Worm (Caenorhabditis elegans) whole organism, late embryonic: ENCODE results near the gene srd-21.

Experiments used
- C38D4.7 ChIP-seq: fragments of 200-800 bp; sonication (Bioruptor generic); optimal IDR thresholded peaks from 2 replicates; lab custom pipeline; 2018; ENCODE audit warnings: mild to moderate bottlenecking, missing genetic modification characterization, moderate library complexity, missing compliant biosample characterization
- F13H6.1 ChIP-seq: sonication (generic microtip); optimal IDR thresholded peaks from 2 replicates; lab custom pipeline; 2016; ENCODE audit warnings: missing genetic modification characterization, missing compliant biosample characterization
- K09A11.1 ChIP-seq: sonication (generic microtip); optimal IDR thresholded peaks from 2 replicates; lab custom pipeline; 2017; ENCODE audit warnings: antibody characterized with exemption, mild to moderate bottlenecking, missing genetic modification characterization, missing compliant biosample characterization; ENCODE audit not compliant: insufficient read depth
- Y22D7AL.16 ChIP-seq: sonication (generic microtip); optimal IDR thresholded peaks from 2 replicates; lab custom pipeline; 2016; ENCODE audit warnings: missing genetic modification characterization, missing compliant biosample characterization
- ceh-14 ChIP-seq: sonication (generic microtip); optimal IDR thresholded peaks from 2 replicates; lab custom pipeline; 2016; ENCODE audit warnings: missing genotype, missing genetic modification characterization, missing compliant biosample characterization
- ceh-30 ChIP-seq: fragments of 150-350 bp; optimal IDR thresholded peaks from 2 replicates; lab custom pipeline; 2014; ENCODE audit warnings: missing biosample characterization, missing genetic modification characterization
- ceh-34 ChIP-seq: sonication (generic microtip); optimal IDR thresholded peaks from 2 replicates; lab custom pipeline; 2016; ENCODE audit warnings: mild to moderate bottlenecking, missing genetic modification characterization, missing compliant biosample characterization
- ceh-6 ChIP-seq: fragments of 200-800 bp; sonication (Bioruptor generic); optimal IDR thresholded peaks from 2 replicates; lab custom pipeline; 2018; ENCODE audit warnings: mild to moderate bottlenecking, missing genetic modification characterization, missing compliant biosample characterization
- dve-1 ChIP-seq: sonication (generic microtip); optimal IDR thresholded peaks from 2 replicates; lab custom pipeline; 2017; ENCODE audit warnings: antibody characterized with exemption, mild to moderate bottlenecking, missing genetic modification characterization, missing compliant biosample characterization
- elt-2 ChIP-seq: sonication (generic microtip); optimal IDR thresholded peaks from 2 replicates; lab custom pipeline; 2016; ENCODE audit warnings: missing genetic modification reagents, missing genetic modification characterization, missing compliant biosample characterization
- fax-1 ChIP-seq: sonication (generic microtip); optimal IDR thresholded peaks from 2 replicates; lab custom pipeline; 2016; ENCODE audit warnings: missing genotype, missing genetic modification characterization, missing compliant biosample characterization
- fkh-10 ChIP-seq: fragments of 150-350 bp; optimal IDR thresholded peaks from 2 replicates; lab custom pipeline; 2014; ENCODE audit warnings: missing biosample characterization, missing genetic modification reagents, missing genetic modification characterization
- fkh-6 ChIP-seq: sonication (generic microtip); optimal IDR thresholded peaks from 2 replicates; lab custom pipeline; 2016; ENCODE audit warnings: missing genetic modification characterization, missing compliant biosample characterization
- hlh-15 ChIP-seq: sonication (generic microtip); optimal IDR thresholded peaks from 2 replicates; lab custom pipeline; 2016; ENCODE audit warnings: missing genetic modification characterization, missing compliant biosample characterization
- hlh-6 ChIP-seq: sonication (generic microtip); optimal IDR thresholded peaks from 2 replicates; lab custom pipeline; 2016; ENCODE audit warnings: missing genotype, missing genetic modification characterization, missing compliant biosample characterization
- hlh-8 ChIP-seq: sonication (generic microtip); optimal IDR thresholded peaks from 2 replicates; lab custom pipeline; 2016; ENCODE audit warnings: missing genotype, missing genetic modification characterization, missing compliant biosample characterization
- mec-3 ChIP-seq: sonication (generic microtip); optimal IDR thresholded peaks from 2 replicates; lab custom pipeline; 2016; ENCODE audit warnings: borderline replicate concordance, missing genetic modification characterization, missing compliant biosample characterization
- pat-9 ChIP-seq: fragments of 200-800 bp; sonication (Bioruptor generic); optimal IDR thresholded peaks from 2 replicates; lab custom pipeline; 2018; ENCODE audit warnings: mild to moderate bottlenecking, missing genetic modification characterization, moderate library complexity, missing compliant biosample characterization
- pha-2 ChIP-seq: sonication (generic microtip); optimal IDR thresholded peaks from 2 replicates; lab custom pipeline; 2017; ENCODE audit warnings: mild to moderate bottlenecking, missing genetic modification characterization, missing compliant biosample characterization
- pros-1 ChIP-seq: fragments of 150-350 bp; optimal IDR thresholded peaks from 2 replicates; lab custom pipeline; 2014; ENCODE audit warnings: missing biosample characterization, missing genetic modification reagents, missing genetic modification characterization
- sox-4 ChIP-seq: sonication (generic microtip); optimal IDR thresholded peaks from 2 replicates; lab custom pipeline; 2017; ENCODE audit warnings: mild to moderate bottlenecking, missing genetic modification characterization, inconsistent platforms, missing compliant biosample characterization
- tbx-2 ChIP-seq: sonication (generic microtip); optimal IDR thresholded peaks from 2 replicates; lab custom pipeline; 2016; ENCODE audit warnings: missing genetic modification characterization, missing compliant biosample characterization
- tbx-7 ChIP-seq: sonication (generic microtip); optimal IDR thresholded peaks from 2 replicates; lab custom pipeline; 2016; ENCODE audit warnings: missing genotype, missing genetic modification characterization, missing compliant biosample characterization
- unc-3 ChIP-seq, 2 experiments: fragments of 200-800 bp in 1 of 2; sonication (Bioruptor generic) in 1 of 2; sonication (generic microtip) in 1 of 2; conservative IDR thresholded peaks in 1 of 2; optimal IDR thresholded peaks in 1 of 2; 2 replicates each; pipeline versions ENCODE4 v1.3.6 to Lab custom; 2016 to 2022; ENCODE audit warnings: missing compliant biosample characterization in 2 of 2, missing genetic modification characterization in 2 of 2, missing genetic modification reagents in 1 of 2
- unc-42 ChIP-seq: sonication (generic microtip); optimal IDR thresholded peaks from 2 replicates; lab custom pipeline; 2016; ENCODE audit warnings: missing genotype, missing genetic modification characterization, missing compliant biosample characterization
- unc-55 ChIP-seq: sonication (generic microtip); optimal IDR thresholded peaks from 2 replicates; lab custom pipeline; 2017; ENCODE audit warnings: missing biosample characterization, missing genetic modification reagents, missing genetic modification characterization

The srd-21 gene

DNA sequence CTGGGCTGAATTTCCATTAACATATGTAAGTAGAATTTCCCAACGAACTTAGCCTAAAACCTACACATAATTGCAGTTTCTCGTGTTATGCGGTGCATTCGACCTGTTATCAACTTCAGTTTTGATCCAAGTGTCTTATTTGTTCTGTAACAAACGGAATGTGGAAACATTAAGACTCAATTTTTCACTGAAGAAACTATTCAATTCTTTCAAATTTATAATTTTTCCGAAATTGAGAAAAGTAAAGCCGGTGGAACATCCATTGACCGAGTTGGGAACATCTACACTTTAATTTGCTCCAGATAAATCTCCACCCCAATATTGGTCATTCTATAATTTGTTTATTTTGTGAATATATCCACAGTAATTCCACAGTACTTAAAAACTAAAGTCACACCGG, 44.7 kb downstream of the srd-21 start:
- TF ChIP-seq F13H6.1 = no peak
- TF ChIP-seq Y22D7AL.16 = no peak
- no peak for TF ChIP-seq tbx-7 (tag; lab: Kevin White, UChicago)
- TF ChIP-seq elt-2 (tag; lab: Kevin White, UChicago) = no peak
- TF ChIP-seq ceh-14 = no peak
- TF ChIP-seq pat-9 (tag; lab: Kevin White, UChicago) = no peak
- no peak for TF ChIP-seq unc-55 (GFP tag; lab: Kevin White, UChicago)
- TF ChIP-seq unc-3 (GFP tag; conservative IDR thresholded peaks at IDR 0.05; lab: Robert Waterston, UW) = no peak
- TF ChIP-seq unc-3 (tag; optimal IDR thresholded peaks at IDR 0.05; lab: Kevin White, UChicago) = no peak
- TF ChIP-seq ceh-30 (tag; lab: Kevin White, UChicago) = no peak
- TF ChIP-seq dve-1 (tag; lab: Kevin White, UChicago) = no peak
- TF ChIP-seq ceh-34 (tag; lab: Kevin White, UChicago) = no peak

DNA sequence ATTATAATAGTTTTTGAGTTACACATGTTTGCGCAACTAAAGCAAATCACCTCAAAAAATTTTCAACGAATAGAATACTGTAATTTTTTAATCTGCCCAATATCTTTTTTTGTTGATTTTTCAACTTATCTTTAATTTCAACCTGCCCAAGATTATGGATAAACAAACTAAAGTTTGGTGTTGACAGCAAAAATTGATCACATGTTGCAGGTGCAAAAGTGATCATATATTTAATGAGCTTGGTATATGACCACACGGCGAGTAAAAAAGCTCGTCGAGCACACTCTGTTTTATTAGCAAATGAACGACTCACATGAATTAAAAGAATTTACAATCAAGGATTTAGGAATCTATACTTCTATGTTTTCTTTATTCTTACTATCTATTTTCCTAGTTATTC, 45.9 kb downstream of the srd-21 start, which contains the start of gene srz-1:
Gene srz-1, plus strand, starts transcription at position 301 of the 400 bp plus-strand sequence.
- no peak for TF ChIP-seq pat-9 (tag; lab: Kevin White, UChicago)

DNA sequence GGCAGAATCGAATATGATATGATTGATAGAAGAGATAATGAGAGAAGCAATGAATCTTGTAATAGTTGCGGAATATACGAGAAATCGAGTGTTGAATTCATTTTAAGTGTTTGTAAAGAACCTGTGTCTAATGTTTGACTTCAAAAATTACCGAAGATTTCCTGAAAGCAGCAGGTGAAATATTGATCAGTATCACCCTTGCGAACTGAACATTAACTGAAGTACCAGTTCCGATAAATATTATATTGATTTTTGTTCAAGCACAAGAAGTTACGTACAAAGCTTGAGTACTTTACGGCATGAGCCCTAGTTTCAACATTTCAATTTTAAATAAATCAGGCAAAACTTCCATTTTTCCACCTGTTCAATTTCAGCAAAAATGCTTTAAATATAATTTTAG, 49.5 kb downstream of the srd-21 start, which contains the start of gene srz-103:
Gene srz-103, minus strand, starts transcription at position 101 of the 400 bp plus-strand sequence.
- TF ChIP-seq C38D4.7 (GFP tag; lab: Kevin White, UChicago) = no peak
- no peak for TF ChIP-seq fkh-10 (GFP tag; lab: Kevin White, UChicago)
- no peak for TF ChIP-seq unc-42 (tag; lab: Kevin White, UChicago)
- no peak for TF ChIP-seq hlh-8 (tag; lab: Kevin White, UChicago)
- no peak for TF ChIP-seq K09A11.1
- no peak for TF ChIP-seq hlh-6 (tag; lab: Kevin White, UChicago)
- TF ChIP-seq mec-3 (tag; lab: Kevin White, UChicago) = no peak
- TF ChIP-seq fax-1 (tag; lab: Kevin White, UChicago) = no peak
- TF ChIP-seq hlh-15 (tag; lab: Kevin White, UChicago) = no peak
- TF ChIP-seq Y22D7AL.16 = no peak
- TF ChIP-seq, all 69 proteins: peak for 0

DNA sequence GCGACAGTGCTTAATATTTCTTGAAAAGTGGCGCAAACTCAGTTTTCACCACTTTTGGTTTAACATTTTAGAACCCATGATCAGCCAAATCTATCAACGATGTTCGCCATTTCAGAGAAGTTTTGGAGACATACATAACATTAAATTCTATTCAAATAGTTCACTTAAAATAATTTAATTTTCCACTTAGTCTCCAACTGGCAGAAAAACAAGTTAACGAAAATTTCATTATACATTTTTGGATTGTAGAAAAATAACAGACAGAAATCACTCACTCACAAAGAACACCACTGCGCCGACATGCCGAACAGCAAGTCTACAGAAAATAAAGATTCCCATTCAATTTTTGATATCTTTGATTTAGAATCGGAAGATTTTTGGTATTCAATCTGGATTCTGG, 50.3 kb downstream of the srd-21 start, which contains the start of gene srw-44:
Gene srw-44, plus strand, starts transcription at position 301 of the 400 bp plus-strand sequence.
- TF ChIP-seq sox-4 (tag; lab: Kevin White, UChicago) (no peak), ceh-6 (GFP tag; lab: Kevin White, UChicago) (no peak), hlh-15 (tag; lab: Kevin White, UChicago) (no peak), unc-3 (GFP tag; conservative IDR thresholded peaks at IDR 0.05; lab: Robert Waterston, UW) (no peak), unc-3 (tag; optimal IDR thresholded peaks at IDR 0.05; lab: Kevin White, UChicago) (no peak), hlh-6 (tag; lab: Kevin White, UChicago) (no peak), pha-2 (no peak), tbx-2 (tag; lab: Kevin White, UChicago) (no peak), pros-1 (tag; lab: Kevin White, UChicago) (no peak), fkh-6 (tag; lab: Kevin White, UChicago) (no peak), Y22D7AL.16 (no peak)
